Worm (Caenorhabditis elegans): Measurements from ENCODE around the gene srx-73.
A peak's percentile ranks its signal among the peaks of the same experiment; 100 is the strongest.

srx-73 gene

ce11 chrV:4662400-4662799, 3.2 kb downstream of the srx-73 start, which contains the start of gene srx-74:
TSS of gene srx-74 (minus strand) at chrV:4662500.
- TF ChIP-seq pha-4 (tag; optimal IDR thresholded peaks at IDR 0.05) = no peak
- TF ChIP-seq hlh-8 (tag; optimal IDR thresholded peaks at IDR 0.05) = no peak
- TF ChIP-seq dmd-4 (tag; optimal IDR thresholded peaks at IDR 0.05; ENCODE audit: borderline replicate concordance) = no peak
- TF ChIP-seq ets-4 (tag; optimal IDR thresholded peaks at IDR 0.05) = no peak
- TF ChIP-seq nhr-11 (tag; optimal IDR thresholded peaks at IDR 0.05) = no peak
- TF ChIP-seq rnt-1 (tag; optimal IDR thresholded peaks at IDR 0.05) = no peak
- TF ChIP-seq ceh-34 (tag; optimal IDR thresholded peaks at IDR 0.05) = no peak
- no peak for TF ChIP-seq Y22D7AL.16 (tag; optimal IDR thresholded peaks at IDR 0.05)
- no peak for TF ChIP-seq madf-2 (tag; optimal IDR thresholded peaks at IDR 0.05)
- no peak for TF ChIP-seq elt-2 (tag; optimal IDR thresholded peaks at IDR 0.05)
- no peak for TF ChIP-seq ceh-6 (GFP tag; optimal IDR thresholded peaks at IDR 0.05)
- TF ChIP-seq ama-1 (optimal IDR thresholded peaks at IDR 0.05) = no peak
- no peak for TF ChIP-seq ceh-2 (tag; optimal IDR thresholded peaks at IDR 0.05)
- TF ChIP-seq ceh-31 (tag; optimal IDR thresholded peaks at IDR 0.05) = no peak
- TF ChIP-seq ceh-9 (tag; optimal IDR thresholded peaks at IDR 0.05) = no peak
- TF ChIP-seq dve-1 (tag; optimal IDR thresholded peaks at IDR 0.05) = no peak
- no peak for TF ChIP-seq ceh-30 (tag; optimal IDR thresholded peaks at IDR 0.05)
- no peak for TF ChIP-seq T23F11.4 (GFP tag; optimal IDR thresholded peaks at IDR 0.05)

ce11 chrV:4655175-4655574, 10.4 kb downstream of the srx-73 start, which contains the start of gene F41F3.9:
TSS of gene F41F3.9 (plus strand) at chrV:4655475.
- TF ChIP-seq Y22D7AL.16 (tag; optimal IDR thresholded peaks at IDR 0.05) (no peak), zip-5 (tag; optimal IDR thresholded peaks at IDR 0.05) (no peak), sox-4 (tag; optimal IDR thresholded peaks at IDR 0.05) (no peak), pha-4 (tag; optimal IDR thresholded peaks at IDR 0.05) (no peak), lin-11 (tag; optimal IDR thresholded peaks at IDR 0.05) (no peak), ztf-16 (tag; optimal IDR thresholded peaks at IDR 0.05) (no peak), dve-1 (tag; optimal IDR thresholded peaks at IDR 0.05) (no peak), sox-2 (GFP tag; IDR thresholded peaks at IDR 0.05) (no peak), ceh-19 (GFP tag; optimal IDR thresholded peaks at IDR 0.05) (no peak), ceh-2 (tag; optimal IDR thresholded peaks at IDR 0.05) (no peak), T23F11.4 (GFP tag; optimal IDR thresholded peaks at IDR 0.05) (no peak), dmd-4 (tag; optimal IDR thresholded peaks at IDR 0.05; ENCODE audit: borderline replicate concordance) (no peak), F13H6.1 (tag; optimal IDR thresholded peaks at IDR 0.05) (no peak), unc-55 (GFP tag; optimal IDR thresholded peaks at IDR 0.05) (no peak), fkh-10 (GFP tag; optimal IDR thresholded peaks at IDR 0.05) (no peak), C38D4.7 (GFP tag; optimal IDR thresholded peaks at IDR 0.05) (no peak), mec-3 (tag; optimal IDR thresholded peaks at IDR 0.05; ENCODE audit: borderline replicate concordance) (no peak), elt-4 (tag; optimal IDR thresholded peaks at IDR 0.05) (no peak), hlh-8 (tag; optimal IDR thresholded peaks at IDR 0.05) (no peak), ceh-31 (tag; optimal IDR thresholded peaks at IDR 0.05) (no peak)

ce11 chrV:4653871-4654605, 11.5 kb downstream of the srx-73 start, which contains the start of the genes col-139 and F41F3.1:
TSS of gene col-139 (minus strand) at chrV:4653971.
TSS of gene F41F3.1 (plus strand) at chrV:4654555.
- TF ChIP-seq pat-9 (tag; optimal IDR thresholded peaks at IDR 0.05) = no peak

- TF ChIP-seq unc-86 (tag; optimal IDR thresholded peaks at IDR 0.05) = no peak
- TF ChIP-seq mec-3 (tag; optimal IDR thresholded peaks at IDR 0.05; ENCODE audit: borderline replicate concordance) = peak; percentile 13
- TF ChIP-seq elt-4 (tag; optimal IDR thresholded peaks at IDR 0.05) = peak; percentile 26
- no peak for TF ChIP-seq ceh-9 (tag; optimal IDR thresholded peaks at IDR 0.05)
Observed at ce11 chrV:4653093-4653492, 12.5 kb downstream of the srx-73 start.

ce11 chrV:4651480-4651879, 14.1 kb downstream of the srx-73 start:
- no peak for TF ChIP-seq che-1 (tag; optimal IDR thresholded peaks at IDR 0.05)
- no peak for TF ChIP-seq C38D4.7 (GFP tag; optimal IDR thresholded peaks at IDR 0.05)
- TF ChIP-seq hlh-13 (GFP tag; optimal IDR thresholded peaks at IDR 0.05) = no peak
- TF ChIP-seq K09A11.1 (tag; optimal IDR thresholded peaks at IDR 0.05; ENCODE audit: insufficient read depth) = no peak
- TF ChIP-seq pros-1 (tag; optimal IDR thresholded peaks at IDR 0.05) = no peak
- no peak for TF ChIP-seq syd-9 (tag; optimal IDR thresholded peaks at IDR 0.05)
- TF ChIP-seq pqm-1 (tag; optimal IDR thresholded peaks at IDR 0.05) = no peak
- TF ChIP-seq T23F11.4 (GFP tag; optimal IDR thresholded peaks at IDR 0.05) = no peak
- TF ChIP-seq nhr-11 (tag; optimal IDR thresholded peaks at IDR 0.05) = no peak
- TF ChIP-seq ztf-16 (tag; optimal IDR thresholded peaks at IDR 0.05) = no peak
- no peak for TF ChIP-seq unc-55 (GFP tag; optimal IDR thresholded peaks at IDR 0.05)
- TF ChIP-seq ceh-31 (tag; optimal IDR thresholded peaks at IDR 0.05) = no peak
- no peak for TF ChIP-seq ref-2 (tag; optimal IDR thresholded peaks at IDR 0.05)
- no peak for TF ChIP-seq ahr-1 (tag; optimal IDR thresholded peaks at IDR 0.05)
- TF ChIP-seq ceh-45 (GFP tag; IDR thresholded peaks at IDR 0.05) = no peak
- no peak for TF ChIP-seq nhr-232 (tag; optimal IDR thresholded peaks at IDR 0.05)
